ENCODE assay signal across 2 worm cellular contexts in the genomic region with DNA sequence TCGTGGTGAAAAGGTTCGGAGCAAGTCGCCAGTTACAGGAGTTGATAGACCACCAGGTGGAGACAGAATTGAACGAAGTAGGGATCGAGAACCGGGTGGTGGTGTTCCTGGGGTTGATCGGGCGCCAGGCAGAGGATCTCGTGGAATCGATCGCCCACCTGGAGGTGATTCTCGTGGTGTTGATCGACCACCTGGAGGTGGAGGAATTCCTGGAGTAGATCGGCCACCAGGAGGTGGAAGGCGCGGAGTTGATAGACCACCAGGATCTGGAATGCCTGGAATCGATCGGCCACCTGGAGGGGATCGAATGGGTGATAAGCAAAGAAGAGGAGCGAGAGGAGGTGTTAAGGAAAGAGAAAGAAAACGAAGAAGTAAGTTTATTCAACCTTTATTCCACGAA.
TF ChIP-seq lines count a peak whose summit lies in the region.

No protein-coding gene starts in this region.

TF ChIP-seq in whole organism, L4 larva, 104 proteins besides CTCF, POLR2A, EP300 and RAD21:
- TF ChIP-seq set-16 (GFP tag; IDR thresholded peaks at IDR 0.05; lab: Robert Waterston, UW) (peak; percentile 87), lir-3 (tag; optimal IDR thresholded peaks at IDR 0.05; lab: Kevin White, UChicago) (no peak), dmd-8 (GFP tag; IDR thresholded peaks at IDR 0.05; lab: Robert Waterston, UW) (0 out of 2 replicates have a peak, but pooled peaks have one; percentile 45), T26A8.4 (GFP tag; IDR thresholded peaks at IDR 0.05; lab: Robert Waterston, UW) (no peak)

TF ChIP-seq in whole organism, young adult, 124 proteins besides CTCF, POLR2A, EP300 and RAD21:
- TF ChIP-seq tlf-1 (GFP tag; optimal IDR thresholded peaks at IDR 0.05; lab: Kevin White, UChicago) (no peak), mxl-1 (tag; optimal IDR thresholded peaks at IDR 0.05; lab: Kevin White, UChicago) (no peak), zfh-2 (GFP tag; conservative IDR thresholded peaks at IDR 0.05; lab: Robert Waterston, UW) (peak; percentile 84), atf-7 (tag; optimal IDR thresholded peaks at IDR 0.05; lab: Kevin White, UChicago) (no peak), ZK185.1 (tag; optimal IDR thresholded peaks at IDR 0.05; lab: Kevin White, UChicago; ENCODE audit: poor library complexity, severe bottlenecking) (no peak), ceh-40 (GFP tag; IDR thresholded peaks at IDR 0.05; lab: Robert Waterston, UW) (no peak)
